Fruit fly (Drosophila melanogaster): ENCODE measurements around the gene CG14420.

- TF ChIP-seq CG5204 (GFP tag; optimal IDR thresholded peaks at IDR 0.05) (no peak), CG33017 (tag; optimal IDR thresholded peaks at IDR 0.05) (no peak), Hr96 (GFP tag; optimal IDR thresholded peaks at IDR 0.05) (no peak), CG12768 (GFP tag; optimal IDR thresholded peaks at IDR 0.05) (no peak), bab1 (GFP tag; optimal IDR thresholded peaks at IDR 0.05) (no peak), toe (GFP tag; optimal IDR thresholded peaks at IDR 0.05) (no peak), CG7045 (GFP tag; optimal IDR thresholded peaks at IDR 0.05) (no peak), kay (GFP tag; ENCODE audit: borderline replicate concordance) (no peak), CG11617 (GFP tag; optimal IDR thresholded peaks at IDR 0.05) (no peak), CG7101 (tag; optimal IDR thresholded peaks at IDR 0.05) (no peak), pad (GFP tag; optimal IDR thresholded peaks at IDR 0.05) (no peak), tj (GFP tag; optimal IDR thresholded peaks at IDR 0.05) (no peak), cnc (optimal IDR thresholded peaks at IDR 0.05) (no peak)
Measured at dm6 chrX:2956641-2957040, 18.0 kb downstream of the CG14420 start.
